Fruit fly (Drosophila melanogaster) whole organism, adult: ENCODE results near the gene Rbp9.

Source experiments
- CG14711 ChIP-seq: fragments of 200-800 bp; sonication (Bioruptor generic); optimal IDR thresholded peaks from 2 replicates; lab custom pipeline; 2018; ENCODE audit warnings: missing biosample characterization, mild to moderate bottlenecking, missing genetic modification characterization, moderate library complexity
- CG33017 ChIP-seq: fragments of 200-800 bp; sonication (Bioruptor generic); optimal IDR thresholded peaks from 2 replicates; lab custom pipeline; 2018; ENCODE audit warnings: missing biosample characterization, mild to moderate bottlenecking, missing genetic modification characterization, moderate library complexity
- CG5204 ChIP-seq: fragments of 200-800 bp; sonication (Bioruptor generic); optimal IDR thresholded peaks from 2 replicates; lab custom pipeline; 2016; ENCODE audit warnings: missing biosample characterization, missing genetic modification characterization
- pad ChIP-seq: fragments of 200-800 bp; sonication (Bioruptor generic); optimal IDR thresholded peaks from 3 replicates; lab custom pipeline; 2017; ENCODE audit warnings: missing biosample characterization, missing genetic modification characterization, mild to moderate bottlenecking, moderate library complexity, missing genetic modification reagents
- tj ChIP-seq: fragments of 200-800 bp; sonication (Bioruptor generic); optimal IDR thresholded peaks from 3 replicates; lab custom pipeline; 2017; ENCODE audit warnings: missing biosample characterization, mild to moderate bottlenecking, missing genetic modification characterization, moderate library complexity
- toe ChIP-seq: fragments of 200-800 bp; sonication (Bioruptor generic); optimal IDR thresholded peaks from 2 replicates; lab custom pipeline; 2016; ENCODE audit warnings: missing biosample characterization, missing genetic modification characterization

DNA sequence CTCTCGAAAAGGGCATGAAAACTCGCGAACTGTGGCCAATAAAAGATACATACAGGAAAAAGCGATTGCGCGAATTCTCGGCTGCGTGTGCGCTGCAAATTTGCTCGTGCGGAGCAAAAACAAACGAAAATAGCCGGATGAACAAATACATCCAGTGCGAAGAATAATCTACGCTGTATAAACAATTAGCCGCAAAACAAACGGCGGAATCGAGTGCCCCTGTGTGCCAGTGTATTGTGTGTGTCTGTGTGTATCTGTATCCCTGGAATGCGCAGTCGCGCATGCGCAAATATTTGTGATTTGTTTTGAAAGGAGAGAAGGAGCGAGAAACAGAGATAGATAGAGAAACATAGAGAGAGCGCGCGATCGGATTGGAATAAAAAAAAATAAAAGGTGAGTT lies 45.0 kb downstream of the Rbp9 start:
- TF ChIP-seq CG33017 (tag; lab: Kevin White, UChicago) (no peak), toe (no peak), pad (GFP tag; lab: Kevin White, UChicago) (no peak), tj (no peak), CG5204 (GFP tag; lab: Kevin White, UChicago) (no peak), CG14711 (no peak)
